Fruit fly (Drosophila melanogaster) whole organism, embryonic: ENCODE results near the gene Rpt6.

Source experiments
- Ada2b ChIP-seq: fragments of 200-800 bp; sonication (Bioruptor generic); IDR thresholded peaks from 2 replicates; pipeline ENCODE4 v1.3.6; 2022; ENCODE audit warnings: missing biosample characterization, missing genetic modification characterization
- CG11695 ChIP-seq: fragments of 200-800 bp; sonication (Bioruptor generic); IDR thresholded peaks from 3 replicates; pipeline ENCODE4 v1.3.6; 2022; ENCODE audit warnings: missing biosample characterization, missing genetic modification characterization
- CG12155 ChIP-seq: fragments of 200-800 bp; sonication (Bioruptor generic); optimal IDR thresholded peaks from 3 replicates; lab custom pipeline; 2016; ENCODE audit warnings: missing biosample characterization, missing genetic modification characterization
- CG1233 ChIP-seq: fragments of 200-800 bp; sonication (Bioruptor generic); optimal IDR thresholded peaks from 4 replicates; lab custom pipeline; 2018; ENCODE audit warnings: missing biosample characterization, mild to moderate bottlenecking, missing genetic modification characterization
- CG15696 ChIP-seq: fragments of 200-800 bp; sonication (Bioruptor generic); optimal IDR thresholded peaks from 2 replicates; lab custom pipeline; 2019; ENCODE audit warnings: missing biosample characterization, mild to moderate bottlenecking, missing genetic modification characterization, moderate library complexity
- CG16863 ChIP-seq: fragments of 200-800 bp; sonication (Bioruptor generic); optimal IDR thresholded peaks from 3 replicates; lab custom pipeline; 2016; ENCODE audit warnings: missing biosample characterization, missing genetic modification characterization
- CG17912 ChIP-seq: fragments of 200-800 bp; sonication (Bioruptor generic); optimal IDR thresholded peaks from 2 replicates; lab custom pipeline; 2018; ENCODE audit warnings: missing biosample characterization, mild to moderate bottlenecking, missing genetic modification characterization
- CG30431 ChIP-seq: fragments of 200-800 bp; sonication (Bioruptor generic); optimal IDR thresholded peaks from 2 replicates; lab custom pipeline; 2017; ENCODE audit warnings: missing biosample characterization, missing genetic modification characterization
- CG3163 ChIP-seq: fragments of 200-800 bp; sonication (Bioruptor generic); optimal IDR thresholded peaks from 3 replicates; lab custom pipeline; 2016; ENCODE audit warnings: missing biosample characterization, missing genetic modification characterization
- CG3281 ChIP-seq: fragments of 200-800 bp; sonication (Bioruptor generic); optimal IDR thresholded peaks from 3 replicates; lab custom pipeline; 2017; ENCODE audit warnings: missing biosample characterization, mild to moderate bottlenecking, missing genetic modification characterization
- CG34422 ChIP-seq: fragments of 200-800 bp; sonication (Bioruptor generic); IDR thresholded peaks from 3 replicates; pipeline ENCODE4 v1.3.6; 2022; ENCODE audit warnings: missing biosample characterization, missing genetic modification characterization
- CG6272 ChIP-seq: fragments of 200-800 bp; sonication (Bioruptor generic); IDR thresholded peaks from 2 replicates; pipeline ENCODE4 v1.3.6; 2022; ENCODE audit warnings: missing biosample characterization, missing genetic modification characterization
- CG7745 ChIP-seq: fragments of 200-800 bp; sonication (Bioruptor generic); optimal IDR thresholded peaks from 2 replicates; lab custom pipeline; 2018; ENCODE audit warnings: missing biosample characterization, mild to moderate bottlenecking, missing genetic modification characterization, moderate library complexity
- CG8944 ChIP-seq: fragments of 200-800 bp; sonication (Bioruptor generic); optimal IDR thresholded peaks from 3 replicates; lab custom pipeline; 2016; ENCODE audit warnings: missing biosample characterization, missing genetic modification characterization
- CG9797 ChIP-seq: fragments of 200-800 bp; sonication (Bioruptor generic); optimal IDR thresholded peaks from 3 replicates; lab custom pipeline; 2018; ENCODE audit warnings: missing biosample characterization, mild to moderate bottlenecking, missing genetic modification characterization
- Chrac-16 ChIP-seq: fragments of 200-800 bp; sonication (Bioruptor generic); optimal IDR thresholded peaks from 3 replicates; lab custom pipeline; 2016; ENCODE audit warnings: missing biosample characterization, missing genetic modification characterization
- Doc3 ChIP-seq: fragments of 200-800 bp; sonication (Bioruptor generic); IDR thresholded peaks from 3 replicates; pipeline ENCODE4 v1.3.6; 2022; ENCODE audit warnings: missing biosample characterization, missing genetic modification characterization; ENCODE audit not compliant: partially characterized antibody
- Fer2 ChIP-seq: fragments of 200-800 bp; sonication (Bioruptor generic); optimal IDR thresholded peaks from 2 replicates; lab custom pipeline; 2018; ENCODE audit warnings: missing biosample characterization, mild to moderate bottlenecking, missing genetic modification characterization, moderate library complexity
- H2.0 ChIP-seq: fragments of 200-800 bp; sonication (Bioruptor generic); IDR thresholded peaks from 2 replicates; pipeline ENCODE4 v1.3.6; 2022; ENCODE audit warnings: missing biosample characterization, missing genetic modification characterization
- Hr51 ChIP-seq, 2 experiments: fragments of 200-800 bp; sonication (Bioruptor generic); optimal IDR thresholded peaks; 2 replicates in 1 of 2; 3 replicates in 1 of 2; lab custom pipeline; 2016 to 2018; ENCODE audit warnings: missing biosample characterization in 2 of 2, missing genetic modification characterization in 2 of 2, mild to moderate bottlenecking in 1 of 2, moderate library complexity in 1 of 2
- Lpt ChIP-seq: fragments of >200 bp; optimal IDR thresholded peaks from 2 replicates; lab custom pipeline; 2018; ENCODE audit warnings: missing biosample characterization, missing genetic modification characterization
- MTF-1 ChIP-seq: fragments of 200-800 bp; sonication (Bioruptor generic); optimal IDR thresholded peaks from 2 replicates; lab custom pipeline; 2018; ENCODE audit warnings: missing biosample characterization, mild to moderate bottlenecking, missing genetic modification characterization, borderline replicate concordance
- NK7.1 ChIP-seq: fragments of 200-800 bp; sonication (Bioruptor generic); optimal IDR thresholded peaks from 3 replicates; lab custom pipeline; 2016; ENCODE audit warnings: missing biosample characterization, missing genetic modification characterization
- Opbp ChIP-seq: fragments of 200-800 bp; sonication (Bioruptor generic); IDR thresholded peaks from 3 replicates; pipeline ENCODE4 v1.3.6; 2022; ENCODE audit warnings: missing biosample characterization, missing genetic modification characterization; ENCODE audit not compliant: partially characterized antibody
- Poxn ChIP-seq: fragments of 200-800 bp; sonication (Bioruptor generic); IDR thresholded peaks from 2 replicates; pipeline ENCODE4 v1.3.6; 2022; ENCODE audit warnings: missing biosample characterization, missing genetic modification characterization
- Six4 ChIP-seq: fragments of 200-800 bp; sonication (Bioruptor generic); optimal IDR thresholded peaks from 2 replicates; lab custom pipeline; 2016; ENCODE audit warnings: missing biosample characterization, missing genetic modification characterization
- Spps ChIP-seq: fragments of 200-800 bp; sonication (Bioruptor generic); optimal IDR thresholded peaks from 2 replicates; lab custom pipeline; 2018; ENCODE audit warnings: missing biosample characterization, mild to moderate bottlenecking, missing genetic modification characterization
- Taf1 ChIP-seq: fragments of 200-800 bp; sonication (Bioruptor generic); IDR thresholded peaks from 2 replicates; pipeline ENCODE4 v1.3.6; 2022; ENCODE audit warnings: missing biosample characterization, missing genetic modification characterization
- Vsx1 ChIP-seq: fragments of 200-800 bp; sonication (Bioruptor generic); optimal IDR thresholded peaks from 2 replicates; lab custom pipeline; 2017; ENCODE audit warnings: missing biosample characterization, mild to moderate bottlenecking, missing genetic modification characterization, missing genetic modification reagents
- Xbp1 ChIP-seq: fragments of 200-800 bp; sonication (Bioruptor generic); optimal IDR thresholded peaks from 3 replicates; lab custom pipeline; 2016; ENCODE audit warnings: missing biosample characterization, mild to moderate bottlenecking, missing genetic modification characterization
- chn ChIP-seq: fragments of 200-800 bp; sonication (Bioruptor generic); optimal IDR thresholded peaks from 2 replicates; lab custom pipeline; 2016; ENCODE audit warnings: missing biosample characterization, missing genetic modification characterization
- cwo ChIP-seq: fragments of 200-800 bp; sonication (Bioruptor generic); optimal IDR thresholded peaks from 3 replicates; lab custom pipeline; 2017; ENCODE audit warnings: missing biosample characterization, missing genetic modification characterization, mild to moderate bottlenecking, moderate library complexity, missing genetic modification reagents
- da ChIP-seq: fragments of 200-800 bp; sonication (Bioruptor generic); optimal IDR thresholded peaks from 2 replicates; lab custom pipeline; 2016; ENCODE audit warnings: missing biosample characterization, missing genetic modification characterization
- ewg ChIP-seq: fragments of 200-800 bp; sonication (Bioruptor generic); optimal IDR thresholded peaks from 3 replicates; lab custom pipeline; 2017; ENCODE audit warnings: mild to moderate bottlenecking, missing biosample characterization, missing genetic modification reagents, missing genetic modification characterization
- gcm ChIP-seq: fragments of 200-800 bp; sonication (Bioruptor generic); optimal IDR thresholded peaks from 2 replicates; lab custom pipeline; 2019; ENCODE audit warnings: missing biosample characterization, mild to moderate bottlenecking, missing genetic modification characterization, moderate library complexity
- gt ChIP-seq: fragments of 200-800 bp; sonication (Bioruptor generic); IDR thresholded peaks from 2 replicates; pipeline ENCODE4 v1.3.6; 2022; ENCODE audit warnings: missing biosample characterization, missing genetic modification characterization
- lmd ChIP-seq: fragments of 200-800 bp; sonication (Bioruptor generic); IDR thresholded peaks from 2 replicates; pipeline ENCODE4 v1.3.6; 2022; ENCODE audit warnings: missing biosample characterization, missing genetic modification characterization
- lov ChIP-seq, 2 experiments: fragments of 200-800 bp in 1 of 2; fragments of >200 bp in 1 of 2; sonication (Bioruptor generic) in 1 of 2; IDR thresholded peaks in 1 of 2; optimal IDR thresholded peaks in 1 of 2; 2 replicates in 1 of 2; 3 replicates in 1 of 2; pipeline versions ENCODE4 v1.3.6 to Lab custom; 2017 to 2022; ENCODE audit warnings: missing biosample characterization in 1 of 2, missing genetic modification characterization in 1 of 2
- nerfin-1 ChIP-seq: fragments of 200-800 bp; sonication (Bioruptor generic); optimal IDR thresholded peaks from 3 replicates; lab custom pipeline; 2019; ENCODE audit warnings: missing biosample characterization, mild to moderate bottlenecking, missing genetic modification characterization, moderate library complexity
- pb ChIP-seq: fragments of 200-800 bp; sonication (Bioruptor generic); optimal IDR thresholded peaks from 3 replicates; lab custom pipeline; 2016; ENCODE audit warnings: missing biosample characterization, missing genetic modification characterization
- pnt ChIP-seq: fragments of 200-800 bp; sonication (Bioruptor generic); optimal IDR thresholded peaks from 3 replicates; lab custom pipeline; 2016; ENCODE audit warnings: missing biosample characterization, missing genetic modification characterization
- sd ChIP-seq: fragments of 200-800 bp; sonication (Bioruptor generic); optimal IDR thresholded peaks from 3 replicates; lab custom pipeline; 2018; ENCODE audit warnings: missing biosample characterization, mild to moderate bottlenecking, missing genetic modification characterization, moderate library complexity
- shn ChIP-seq: fragments of 200-800 bp; sonication (Bioruptor generic); optimal IDR thresholded peaks from 3 replicates; lab custom pipeline; 2016; ENCODE audit warnings: missing biosample characterization, missing genetic modification characterization
- sima ChIP-seq: fragments of 200-800 bp; sonication (Bioruptor generic); optimal IDR thresholded peaks from 2 replicates; lab custom pipeline; 2016; ENCODE audit warnings: missing biosample characterization, missing genetic modification characterization
- tin ChIP-seq: fragments of 200-800 bp; sonication (Bioruptor generic); optimal IDR thresholded peaks from 3 replicates; lab custom pipeline; 2016; ENCODE audit warnings: missing biosample characterization, missing genetic modification characterization
- tna ChIP-seq: fragments of 200-800 bp; sonication (Bioruptor generic); IDR thresholded peaks from 2 replicates; pipeline ENCODE4 v1.3.6; 2022; ENCODE audit warnings: missing biosample characterization, missing genetic modification characterization; ENCODE audit not compliant: partially characterized antibody
- trem ChIP-seq: fragments of 200-800 bp; optimal IDR thresholded peaks from 3 replicates; lab custom pipeline; 2019; ENCODE audit warnings: missing biosample characterization, mild to moderate bottlenecking, missing genetic modification characterization, moderate library complexity
- z ChIP-seq: fragments of 200-800 bp; sonication (Bioruptor generic); IDR thresholded peaks from 3 replicates; pipeline ENCODE4 v1.3.6; 2022; ENCODE audit warnings: missing biosample characterization, missing genetic modification characterization
- zen ChIP-seq: fragments of 200-800 bp; sonication (Bioruptor generic); optimal IDR thresholded peaks from 3 replicates; lab custom pipeline; 2018; ENCODE audit warnings: missing biosample characterization, mild to moderate bottlenecking, missing genetic modification characterization, moderate library complexity

Rpt6 gene

DNA sequence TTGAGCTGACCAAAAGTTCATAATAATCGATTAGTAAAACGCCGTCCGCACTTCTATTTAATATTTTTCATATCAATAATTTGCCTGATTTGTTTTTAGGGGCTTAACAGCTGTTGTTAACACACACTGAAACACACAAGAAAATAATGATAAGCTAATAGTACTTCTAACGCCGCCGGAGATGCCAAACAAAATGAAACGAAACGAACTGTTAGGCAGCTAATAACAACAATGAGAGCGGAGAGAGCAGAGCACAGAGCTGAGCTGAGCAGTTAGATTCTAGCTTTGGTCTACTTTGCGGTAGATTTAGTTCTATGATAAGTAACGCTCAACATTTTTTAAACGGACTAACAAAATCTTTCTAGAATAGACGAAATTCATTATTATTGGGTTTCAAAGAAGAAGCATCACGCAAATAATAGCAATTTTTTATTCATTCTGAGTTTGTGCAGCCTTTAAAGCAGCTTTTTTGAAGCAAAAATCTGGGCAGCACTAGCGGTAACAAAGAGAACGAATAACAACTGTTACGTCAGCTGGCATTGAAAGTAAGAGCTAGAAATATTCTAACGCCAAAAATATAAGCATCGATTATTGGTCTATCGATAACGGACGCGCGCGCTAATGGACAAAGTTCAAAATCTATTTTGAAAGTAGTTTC, 9.2 kb upstream of the Rpt6 start, which contains the start of gene Abca3 (continued):
- TF ChIP-seq Doc3 (GFP tag; lab: Robert Waterston, UW) (0 out of 3 replicates have a peak, but pooled peaks have one; percentile 24), Opbp (GFP tag; lab: Robert Waterston, UW) (0 out of 3 replicates have a peak, but pooled peaks have one; percentile 26), trem (tag; lab: Kevin White, UChicago) (no peak), sd (no peak), Chrac-16 (GFP tag; lab: Kevin White, UChicago) (no peak), CG12155 (GFP tag; lab: Kevin White, UChicago) (peak; percentile 55), CG3163 (peak; percentile 87), ewg (GFP tag; lab: Kevin White, UChicago) (peak; percentile 11), tna (GFP tag; lab: Robert Waterston, UW) (no peak), da (no peak), gt (no peak), shn (GFP tag; lab: Kevin White, UChicago) (peak; percentile 63), CG8944 (GFP tag; lab: Kevin White, UChicago) (peak; percentile 24), CG1233 (GFP tag; lab: Kevin White, UChicago) (peak; percentile 58), Spps (tag; lab: Kevin White, UChicago) (no peak), CG11695 (GFP tag; lab: Robert Waterston, UW) (peak; percentile 75), CG3281 (GFP tag; lab: Kevin White, UChicago) (peak; percentile 78), gcm (GFP tag; lab: Kevin White, UChicago) (peak; percentile 38), CG30431 (GFP tag; lab: Kevin White, UChicago) (peak; percentile 13), cwo (GFP tag; lab: Kevin White, UChicago) (peak; percentile 59), Taf1 (GFP tag; lab: Robert Waterston, UW) (0 out of 2 replicates have a peak, but pooled peaks have one; percentile 19), Xbp1 (GFP tag; lab: Kevin White, UChicago) (peak; percentile 55), CG17912 (GFP tag; lab: Kevin White, UChicago) (no peak), CG15696 (tag; lab: Kevin White, UChicago) (peak; percentile 47), pb (GFP tag; lab: Kevin White, UChicago) (peak; percentile 34), lov (optimal IDR thresholded peaks at IDR 0.05; lab: Kevin White, UChicago) (no peak), lov (GFP tag; IDR thresholded peaks at IDR 0.05; lab: Robert Waterston, UW) (no peak), Lpt (GFP tag; lab: Kevin White, UChicago) (no peak), chn (GFP tag; lab: Kevin White, UChicago) (no peak), nerfin-1 (no peak), sima (GFP tag; lab: Kevin White, UChicago) (no peak), Six4 (no peak), Vsx1 (GFP tag; lab: Kevin White, UChicago) (peak; percentile 89), CG7745 (tag; lab: Kevin White, UChicago) (no peak), Ada2b (GFP tag; lab: Robert Waterston, UW) (no peak; the same call in 1 of the 2 replicates), pnt (peak; percentile 33), CG34422 (GFP tag; lab: Robert Waterston, UW) (no peak), zen (tag; lab: Kevin White, UChicago) (peak; percentile 13), Poxn (peak; percentile 14; the same call in 1 of the 2 replicates), NK7.1 (GFP tag; lab: Kevin White, UChicago) (no peak), CG16863 (GFP tag; lab: Kevin White, UChicago) (peak; percentile 29), H2.0 (GFP tag; lab: Robert Waterston, UW) (no peak; the same call in 1 of the 2 replicates), Fer2 (tag; lab: Kevin White, UChicago) (peak; percentile 74), MTF-1 (GFP tag; lab: Kevin White, UChicago) (no peak), CG6272 (GFP tag; lab: Robert Waterston, UW) (no peak; the same call in 1 of the 2 replicates), CG9797 (GFP tag; lab: Kevin White, UChicago) (no peak), Hr51 (GFP tag; optimal IDR thresholded peaks at IDR 0.05; lab: Kevin White, UChicago) (peak in 1 of 2 experiments; percentile 8), z (GFP tag; lab: Robert Waterston, UW) (no peak), lmd (GFP tag; lab: Robert Waterston, UW) (peak; percentile 63; the same call in 1 of the 2 replicates), tin (GFP tag; lab: Kevin White, UChicago) (peak; percentile 57)
